Worm (Caenorhabditis elegans) whole organism, midembryonic: ENCODE data around the gene col-84.

Experiments used
- klf-2 ChIP-seq: fragments of 200-800 bp; sonication (Bioruptor generic); conservative IDR thresholded peaks from 2 replicates; pipeline ENCODE4 v1.3.6; 2022; ENCODE audit warnings: missing genetic modification reagents, missing genetic modification characterization, missing compliant biosample characterization
- med-1 ChIP-seq: sonication (generic microtip); optimal IDR thresholded peaks from 2 replicates; lab custom pipeline; 2017; ENCODE audit warnings: missing genetic modification characterization, mild to moderate bottlenecking, missing compliant biosample characterization, antibody characterized with exemption, missing genetic modification reagents; ENCODE audit not compliant: insufficient read depth
- ztf-23 ChIP-seq: fragments of 200-800 bp; sonication (Bioruptor generic); IDR thresholded peaks from 2 replicates; pipeline ENCODE4 v1.3.6; 2022; ENCODE audit warnings: missing genetic modification reagents, missing genetic modification characterization, missing compliant biosample characterization

ce11 chrII:11901110-11901509 is 32.8 kb downstream of the col-84 start, which contains the start of gene vab-23:
- TF ChIP-seq klf-2 (no peak), med-1 (no peak), ztf-23 (no peak)
